Worm (Caenorhabditis elegans): ENCODE results near the gene msp-3.

ce11 chrII:4786181-4786580 is at the start of gene msp-3:
- TF ChIP-seq mbf-1 (tag; optimal IDR thresholded peaks at IDR 0.05) = no peak
- no peak for TF ChIP-seq egl-27 (tag; optimal IDR thresholded peaks at IDR 0.05)
